Worm (Caenorhabditis elegans): Measurements from ENCODE around the gene M199.2.
"Not testable (repeated sequence)": the region's sequence is repeated elsewhere in the genome, so short reads cannot be mapped to it uniquely, and the experiment has no call there.

M199.2 gene

DNA sequence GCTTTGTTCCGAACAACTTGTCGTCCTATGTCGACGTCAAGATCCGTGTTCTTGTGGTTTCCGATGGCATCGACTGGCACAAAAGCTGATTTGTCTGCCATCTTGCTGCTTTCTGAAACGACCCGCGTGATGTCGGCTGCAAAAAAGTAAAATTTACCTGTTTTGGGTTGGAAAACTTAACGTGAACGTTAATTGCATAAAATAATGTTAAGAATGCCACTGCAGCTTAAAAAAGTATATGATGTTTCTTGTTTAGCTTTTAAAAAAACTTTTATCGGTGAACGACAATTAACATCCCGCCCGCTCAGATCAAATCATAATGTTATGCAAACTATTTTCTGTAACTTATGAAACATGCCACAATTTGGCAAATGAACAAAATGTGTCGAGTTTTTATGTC is 25.3 kb downstream of the M199.2 start, which contains the start of gene M199.8:
Gene M199.8, minus strand, starts transcription at position 101 of the 400 bp plus-strand sequence.
- not testable (repeated sequence) for TF ChIP-seq nhr-77 (tag; optimal IDR thresholded peaks at IDR 0.05); nhr-28 (tag; optimal IDR thresholded peaks at IDR 0.05); F44E2.7 (GFP tag; IDR thresholded peaks at IDR 0.05)

DNA sequence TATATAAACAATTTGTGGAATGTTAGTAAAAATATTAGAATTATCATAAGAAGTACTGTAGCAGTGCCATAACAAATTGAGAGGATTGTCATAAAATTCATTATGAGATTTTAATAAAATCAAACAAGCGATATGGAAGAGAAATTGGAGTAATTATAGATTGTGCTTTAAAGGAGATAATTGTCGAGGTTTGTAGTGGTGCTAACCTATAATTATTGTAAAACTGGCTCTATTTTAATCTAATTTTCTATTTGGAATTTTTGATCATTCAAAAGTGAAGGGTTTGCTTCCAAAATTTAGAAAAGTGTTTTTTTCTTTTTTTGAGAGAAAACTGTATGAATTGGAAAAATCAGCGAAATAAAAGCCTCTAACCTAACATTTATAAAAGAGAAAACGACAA is 32.3 kb downstream of the M199.2 start, which contains the start of gene srg-51:
Gene srg-51, minus strand, starts transcription at position 101 of the 400 bp plus-strand sequence.
- TF ChIP-seq nhr-28 (tag; optimal IDR thresholded peaks at IDR 0.05), result no peak
- TF ChIP-seq aha-1 (tag), result peak; percentile 26

DNA sequence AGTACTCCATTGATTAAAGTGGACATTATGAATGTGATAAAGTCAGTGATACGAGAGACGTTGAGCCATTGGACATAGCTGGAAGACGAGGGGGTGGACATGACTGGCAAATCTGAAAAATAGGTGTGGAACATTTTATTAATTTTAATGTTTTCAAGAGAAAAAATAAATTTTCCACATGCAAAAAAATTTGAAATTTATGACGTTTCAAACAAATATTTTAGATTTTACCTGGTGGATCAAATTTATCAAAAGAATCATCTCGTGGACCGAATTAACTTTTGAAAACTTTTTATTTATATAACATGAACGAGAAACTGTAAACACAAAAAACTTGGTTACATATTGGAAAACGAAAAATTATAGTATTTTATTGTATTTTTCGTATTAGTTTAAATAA is 38.5 kb downstream of the M199.2 start, which contains the start of gene str-78:
Gene str-78, minus strand, starts transcription at position 101 of the 400 bp plus-strand sequence.
- TF ChIP-seq aly-2 (tag; optimal IDR thresholded peaks at IDR 0.05) (no peak), ztf-7 (tag; optimal IDR thresholded peaks at IDR 0.05) (no peak), mes-2 (tag; optimal IDR thresholded peaks at IDR 0.05; ENCODE audit: poor library complexity, severe bottlenecking) (no peak), pqm-1 (tag; optimal IDR thresholded peaks at IDR 0.05) (no peak)
